Fruit fly (Drosophila melanogaster): Measurements from ENCODE around the gene Oli.

Oli gene

dm6 chr2L:17627559-17627958 is 38.6 kb downstream of the Oli start, which contains the start of gene CG43054:
TSS of gene CG43054 (plus strand) at chr2L:17627859.
- TF ChIP-seq ss (GFP tag; optimal IDR thresholded peaks at IDR 0.05) (no peak), svp (GFP tag) (no peak), CG6854 (GFP tag; optimal IDR thresholded peaks at IDR 0.05) (no peak), Hr4 (GFP tag; optimal IDR thresholded peaks at IDR 0.05) (no peak), acj6 (GFP tag; optimal IDR thresholded peaks at IDR 0.05) (no peak), CG4318 (GFP tag; optimal IDR thresholded peaks at IDR 0.05) (no peak), CG31627 (GFP tag; optimal IDR thresholded peaks at IDR 0.05) (no peak), fd85E (GFP tag; optimal IDR thresholded peaks at IDR 0.05) (no peak), CG11294 (GFP tag; IDR thresholded peaks at IDR 0.05) (no peak), Smox (GFP tag; optimal IDR thresholded peaks at IDR 0.05) (no peak), eg (GFP tag; IDR thresholded peaks at IDR 0.05) (no peak), CG7368 (GFP tag; optimal IDR thresholded peaks at IDR 0.05) (no peak), CG3032 (tag; optimal IDR thresholded peaks at IDR 0.05) (no peak), CG32006 (GFP tag; optimal IDR thresholded peaks at IDR 0.05) (no peak), CG6276 (GFP tag; optimal IDR thresholded peaks at IDR 0.05) (no peak), CG11762 (GFP tag; optimal IDR thresholded peaks at IDR 0.05; ENCODE audit: insufficient read depth) (no peak), topi (GFP tag; optimal IDR thresholded peaks at IDR 0.05) (no peak), CG8119 (GFP tag; IDR thresholded peaks at IDR 0.05) (no peak)
